Worm (Caenorhabditis elegans) whole organism, young adult: ENCODE data around the gene metr-1.

Experiments
- B0261.1 ChIP-seq: sonication (generic microtip); optimal IDR thresholded peaks from 2 replicates; lab custom pipeline; 2016; ENCODE audit warnings: mild to moderate bottlenecking, missing genetic modification characterization, moderate library complexity, missing compliant biosample characterization
- F22D6.2 ChIP-seq: sonication (generic microtip); optimal IDR thresholded peaks from 2 replicates; lab custom pipeline; 2016; ENCODE audit warnings: mild to moderate bottlenecking, missing genetic modification characterization, missing compliant biosample characterization
- F39B2.1 ChIP-seq: fragments of 200-800 bp; sonication (Bioruptor generic); IDR thresholded peaks from 2 replicates; pipeline ENCODE4 v1.3.6; 2022; ENCODE audit warnings: missing genetic modification reagents, missing genetic modification characterization, missing compliant biosample characterization
- F49E8.2 ChIP-seq: sonication (generic microtip); optimal IDR thresholded peaks from 3 replicates; lab custom pipeline; 2017; ENCODE audit warnings: missing genetic modification characterization, mild to moderate bottlenecking, missing compliant biosample characterization, antibody characterized with exemption, moderate library complexity; ENCODE audit not compliant: insufficient read depth
- K11D2.4 ChIP-seq: fragments of 200-800 bp; sonication (Bioruptor generic); IDR thresholded peaks from 2 replicates; pipeline ENCODE4 v1.3.6; 2022; ENCODE audit warnings: missing genetic modification reagents, missing genetic modification characterization, missing compliant biosample characterization
- K12H6.12 ChIP-seq: fragments of 200-800 bp; sonication (Bioruptor generic); optimal IDR thresholded peaks from 2 replicates; lab custom pipeline; 2018; ENCODE audit warnings: mild to moderate bottlenecking, missing genetic modification characterization, missing compliant biosample characterization
- T07F8.4 ChIP-seq: sonication (generic microtip); optimal IDR thresholded peaks from 2 replicates; lab custom pipeline; 2016; ENCODE audit warnings: mild to moderate bottlenecking, missing genetic modification characterization, moderate library complexity, missing compliant biosample characterization
- Y53F4B.3 ChIP-seq: fragments of 200-800 bp; sonication (Bioruptor generic); IDR thresholded peaks from 2 replicates; pipeline ENCODE4 v1.3.6; 2022; ENCODE audit warnings: missing genetic modification reagents, missing genetic modification characterization, missing compliant biosample characterization
- Y53G8AR.9 ChIP-seq: fragments of 200-800 bp; sonication (Bioruptor generic); conservative IDR thresholded peaks from 2 replicates; pipeline ENCODE4 v1.3.6; 2022; ENCODE audit warnings: missing genetic modification reagents, missing genetic modification characterization, missing compliant biosample characterization
- Y67H2A.10 ChIP-seq: fragments of 200-800 bp; sonication (Bioruptor generic); conservative IDR thresholded peaks from 2 replicates; pipeline ENCODE4 v1.3.6; 2022; ENCODE audit warnings: missing genetic modification reagents, missing genetic modification characterization, missing compliant biosample characterization
- Y95B8A.8 ChIP-seq: fragments of 200-800 bp; sonication (Bioruptor generic); IDR thresholded peaks from 2 replicates; pipeline ENCODE4 v1.3.6; 2022; ENCODE audit warnings: missing genetic modification reagents, missing genetic modification characterization, missing compliant biosample characterization
- ama-1 ChIP-seq, 3 experiments: fragments of 150-350 bp in 1 of 3; sonication (generic microtip) in 2 of 3; optimal IDR thresholded peaks; 2 replicates each; lab custom pipeline; 2014 to 2018; ENCODE audit warnings: missing biosample characterization in 2 of 3, missing genetic modification characterization in 2 of 3, missing genetic modification reagents in 2 of 3
- athp-1 ChIP-seq: sonication (generic microtip); optimal IDR thresholded peaks from 2 replicates; lab custom pipeline; 2017; ENCODE audit warnings: mild to moderate bottlenecking, missing genetic modification characterization, missing compliant biosample characterization
- bed-1 ChIP-seq: fragments of 200-800 bp; sonication (Bioruptor generic); IDR thresholded peaks from 2 replicates; pipeline ENCODE4 v1.3.6; 2022; ENCODE audit warnings: missing genetic modification reagents, missing genetic modification characterization, missing compliant biosample characterization
- cebp-2 ChIP-seq: fragments of 200-800 bp; sonication (Bioruptor generic); IDR thresholded peaks from 2 replicates; pipeline ENCODE4 v1.3.6; 2022; ENCODE audit warnings: missing genetic modification characterization, missing compliant biosample characterization
- ceh-100 ChIP-seq: fragments of 200-800 bp; sonication (Bioruptor generic); IDR thresholded peaks from 2 replicates; pipeline ENCODE4 v1.3.6; 2022; ENCODE audit warnings: missing genetic modification reagents, missing genetic modification characterization, missing compliant biosample characterization
- ceh-58 ChIP-seq: fragments of 200-800 bp; sonication (Bioruptor generic); IDR thresholded peaks from 2 replicates; pipeline ENCODE4 v1.3.6; 2022; ENCODE audit warnings: missing genetic modification characterization, missing compliant biosample characterization
- ceh-79 ChIP-seq: sonication (generic microtip); optimal IDR thresholded peaks from 2 replicates; lab custom pipeline; 2017; ENCODE audit warnings: mild to moderate bottlenecking, missing genetic modification characterization, missing compliant biosample characterization
- chd-7 ChIP-seq: sonication (generic microtip); optimal IDR thresholded peaks from 2 replicates; lab custom pipeline; 2016; ENCODE audit warnings: mild to moderate bottlenecking, missing genetic modification characterization, moderate library complexity, missing compliant biosample characterization
- die-1 ChIP-seq: sonication (generic microtip); optimal IDR thresholded peaks from 2 replicates; lab custom pipeline; 2016; ENCODE audit warnings: missing genotype, mild to moderate bottlenecking, missing genetic modification characterization, missing compliant biosample characterization
- egrh-3 ChIP-seq: fragments of 200-800 bp; sonication (Bioruptor generic); IDR thresholded peaks from 2 replicates; pipeline ENCODE4 v1.3.6; 2022; ENCODE audit warnings: missing genetic modification reagents, missing genetic modification characterization, missing compliant biosample characterization
- ekl-4 ChIP-seq: fragments of 200-800 bp; sonication (Bioruptor generic); IDR thresholded peaks from 2 replicates; pipeline ENCODE4 v1.3.6; 2022; ENCODE audit warnings: missing genetic modification reagents, missing genetic modification characterization, missing compliant biosample characterization
- gei-17 ChIP-seq: fragments of 200-800 bp; sonication (Bioruptor generic); optimal IDR thresholded peaks from 2 replicates; lab custom pipeline; 2018; ENCODE audit warnings: mild to moderate bottlenecking, missing genetic modification characterization, missing compliant biosample characterization
- him-1 ChIP-seq: sonication (generic microtip); optimal IDR thresholded peaks from 2 replicates; lab custom pipeline; 2016; ENCODE audit warnings: missing genotype, missing genetic modification reagents, missing genetic modification characterization, missing compliant biosample characterization
- hmg-1.2 ChIP-seq: fragments of 200-800 bp; sonication (Bioruptor generic); IDR thresholded peaks from 2 replicates; pipeline ENCODE4 v1.3.6; 2022; ENCODE audit warnings: missing genetic modification reagents, missing genetic modification characterization, missing compliant biosample characterization
- hsf-1 ChIP-seq: fragments of 200-800 bp; sonication (Bioruptor generic); IDR thresholded peaks from 2 replicates; pipeline ENCODE4 v1.3.6; 2022; ENCODE audit warnings: missing genetic modification reagents, missing genetic modification characterization, missing compliant biosample characterization
- let-607 ChIP-seq, 2 experiments: fragments of 200-800 bp in 1 of 2; sonication (Bioruptor generic) in 1 of 2; sonication (generic microtip) in 1 of 2; optimal IDR thresholded peaks; 2 replicates each; lab custom pipeline; 2016 to 2018; ENCODE audit warnings: mild to moderate bottlenecking in 2 of 2, missing compliant biosample characterization in 2 of 2, missing genetic modification characterization in 2 of 2, moderate library complexity in 2 of 2, missing genotype in 1 of 2
- lin-35 ChIP-seq, 3 experiments: fragments of 150-350 bp in 2 of 3; sonication (generic microtip) in 1 of 3; optimal IDR thresholded peaks; 2 replicates each; lab custom pipeline; 2014 to 2018; ENCODE audit warnings: missing biosample characterization in 3 of 3, missing genetic modification characterization in 3 of 3, missing genetic modification reagents in 3 of 3
- lin-54 ChIP-seq: fragments of 200-800 bp; sonication (Bioruptor generic); optimal IDR thresholded peaks from 2 replicates; lab custom pipeline; 2018; ENCODE audit warnings: mild to moderate bottlenecking, missing genetic modification characterization, missing compliant biosample characterization
- lsl-1 ChIP-seq: fragments of 200-800 bp; sonication (Bioruptor generic); optimal IDR thresholded peaks from 2 replicates; lab custom pipeline; 2018; ENCODE audit warnings: mild to moderate bottlenecking, missing genetic modification characterization, moderate library complexity, missing compliant biosample characterization
- madf-10 ChIP-seq: sonication (generic microtip); optimal IDR thresholded peaks from 2 replicates; lab custom pipeline; 2016; ENCODE audit warnings: mild to moderate bottlenecking, missing genetic modification characterization, missing compliant biosample characterization
- mcd-1 ChIP-seq: fragments of 200-800 bp; sonication (Bioruptor generic); IDR thresholded peaks from 2 replicates; pipeline ENCODE4 v1.3.6; 2022; ENCODE audit warnings: missing genetic modification reagents, missing genetic modification characterization, missing compliant biosample characterization
- nhr-27 ChIP-seq: fragments of 200-800 bp; sonication (Bioruptor generic); optimal IDR thresholded peaks from 2 replicates; lab custom pipeline; 2018; ENCODE audit warnings: mild to moderate bottlenecking, missing genetic modification characterization, moderate library complexity, missing compliant biosample characterization
- pha-4 ChIP-seq: fragments of 150-350 bp; sonication (generic microtip); optimal IDR thresholded peaks from 2 replicates; lab custom pipeline; 2014; ENCODE audit warnings: missing biosample characterization, missing genetic modification reagents, missing genetic modification characterization
- rec-8 ChIP-seq, 2 experiments: sonication (generic microtip); optimal IDR thresholded peaks; 2 replicates each; lab custom pipeline; 2016; ENCODE audit warnings: mild to moderate bottlenecking in 2 of 2, missing genetic modification characterization in 2 of 2, missing genetic modification reagents in 2 of 2, missing genotype in 2 of 2, missing biosample characterization in 1 of 2, missing compliant biosample characterization in 1 of 2, moderate library complexity in 1 of 2
- repo-1 ChIP-seq: sonication (generic microtip); optimal IDR thresholded peaks from 2 replicates; lab custom pipeline; 2017; ENCODE audit warnings: mild to moderate bottlenecking, missing genetic modification characterization, missing compliant biosample characterization
- snpc-1.1 ChIP-seq: sonication (generic microtip); optimal IDR thresholded peaks from 2 replicates; lab custom pipeline; 2017; ENCODE audit warnings: missing genetic modification characterization, mild to moderate bottlenecking, missing compliant biosample characterization, antibody characterized with exemption, moderate library complexity, missing genotype, missing genetic modification reagents; ENCODE audit not compliant: insufficient read depth
- snpc-1.3 ChIP-seq: sonication (generic microtip); optimal IDR thresholded peaks from 2 replicates; lab custom pipeline; 2017; ENCODE audit warnings: missing genetic modification characterization, mild to moderate bottlenecking, missing compliant biosample characterization, antibody characterized with exemption, moderate library complexity, missing genotype, missing genetic modification reagents; ENCODE audit not compliant: insufficient read depth
- snpc-3.4 ChIP-seq: sonication (generic microtip); optimal IDR thresholded peaks from 2 replicates; lab custom pipeline; 2017; ENCODE audit warnings: missing genetic modification characterization, mild to moderate bottlenecking, missing compliant biosample characterization, antibody characterized with exemption, moderate library complexity, missing genotype, missing genetic modification reagents
- snpc-4 ChIP-seq, 5 experiments: fragments of 150-350 bp in 1 of 5; sonication (generic microtip) in 4 of 5; optimal IDR thresholded peaks; 2 replicates each; lab custom pipeline; 2014 to 2018; ENCODE audit warnings: missing genetic modification characterization in 5 of 5, missing biosample characterization in 3 of 5, antibody characterized with exemption in 2 of 5, mild to moderate bottlenecking in 2 of 5, missing compliant biosample characterization in 2 of 5, missing genotype in 2 of 5, moderate library complexity in 2 of 5, missing genetic modification reagents in 1 of 5
- tbx-9 ChIP-seq: sonication (generic microtip); optimal IDR thresholded peaks from 2 replicates; lab custom pipeline; 2016; ENCODE audit warnings: borderline replicate concordance, missing genetic modification characterization, inconsistent platforms, missing compliant biosample characterization
- tlf-1 ChIP-seq: fragments of 200-800 bp; sonication (Bioruptor generic); optimal IDR thresholded peaks from 2 replicates; lab custom pipeline; 2018; ENCODE audit warnings: mild to moderate bottlenecking, missing genetic modification characterization, missing compliant biosample characterization
- xnd-1 ChIP-seq: sonication (generic microtip); optimal IDR thresholded peaks from 2 replicates; lab custom pipeline; 2016; ENCODE audit warnings: missing genotype, missing genetic modification reagents, missing genetic modification characterization, missing compliant biosample characterization
- ztf-6 ChIP-seq: fragments of 200-800 bp; sonication (Bioruptor generic); IDR thresholded peaks from 2 replicates; pipeline ENCODE4 v1.3.6; 2022; ENCODE audit warnings: missing genetic modification reagents, missing genetic modification characterization, missing compliant biosample characterization

metr-1 gene

ce11 chrII:10933948-10934722 lies 7.8 kb downstream of the metr-1 start (continued):
- TF ChIP-seq rec-8 (tag; optimal IDR thresholded peaks at IDR 0.05; lab: Kevin White, UChicago) (no peak), B0261.1 (tag; lab: Kevin White, UChicago) (no peak), repo-1 (tag; lab: Kevin White, UChicago) (no peak), lin-35 (GFP tag; optimal IDR thresholded peaks at IDR 0.05; lab: Kevin White, UChicago) (no peak), ceh-58 (GFP tag; lab: Robert Waterston, UW) (peak; percentile 2; the same call in 1 of the 2 replicates), F49E8.2 (tag; lab: Kevin White, UChicago) (no peak), pha-4 (tag; lab: Kevin White, UChicago) (no peak), F39B2.1 (GFP tag; lab: Robert Waterston, UW) (no peak), F22D6.2 (tag; lab: Kevin White, UChicago) (no peak), Y67H2A.10 (GFP tag; lab: Robert Waterston, UW) (no peak), ztf-6 (no peak), nhr-27 (tag; lab: Kevin White, UChicago) (no peak), tlf-1 (GFP tag; lab: Kevin White, UChicago) (no peak), Y53G8AR.9 (GFP tag; lab: Robert Waterston, UW) (peak; percentile 68), T07F8.4 (no peak), lin-54 (GFP tag; lab: Kevin White, UChicago) (peak; percentile 22), K12H6.12 (tag; lab: Kevin White, UChicago) (no peak), ekl-4 (GFP tag; lab: Robert Waterston, UW) (peak; percentile 49; the same call in 1 of the 2 replicates), snpc-4 (GFP tag; optimal IDR thresholded peaks at IDR 0.05; lab: Kevin White, UChicago) (no peak), snpc-4 (tag; optimal IDR thresholded peaks at IDR 0.05; lab: Kevin White, UChicago) (no peak), tbx-9 (tag; lab: Kevin White, UChicago) (no peak), madf-10 (tag; lab: Kevin White, UChicago) (no peak), mcd-1 (GFP tag; lab: Robert Waterston, UW) (no peak; the same call in 1 of the 2 replicates), ceh-79 (tag; lab: Kevin White, UChicago) (no peak), xnd-1 (tag; lab: Kevin White, UChicago) (peak; percentile 50), lsl-1 (GFP tag; lab: Kevin White, UChicago) (peak; percentile 26), Y95B8A.8 (0 out of 2 replicates have a peak, but pooled peaks have one; percentile 3), ceh-100 (GFP tag; lab: Robert Waterston, UW) (no peak), chd-7 (no peak), let-607 (tag; optimal IDR thresholded peaks at IDR 0.05; lab: Kevin White, UChicago) (no peak), die-1 (tag; lab: Kevin White, UChicago) (no peak), snpc-1.1 (tag; lab: Kevin White, UChicago) (no peak), egrh-3 (GFP tag; lab: Robert Waterston, UW) (no peak), hsf-1 (no peak; the same call in none of the 2 replicates), bed-1 (GFP tag; lab: Robert Waterston, UW) (no peak), hmg-1.2 (0 out of 2 replicates have a peak, but pooled peaks have one; percentile 3), Y53F4B.3 (GFP tag; lab: Robert Waterston, UW) (0 out of 2 replicates have a peak, but pooled peaks have one; percentile 9), snpc-1.3 (tag; lab: Kevin White, UChicago) (no peak), K11D2.4 (GFP tag; lab: Robert Waterston, UW) (no peak), gei-17 (GFP tag; lab: Kevin White, UChicago) (no peak), cebp-2 (GFP tag; lab: Robert Waterston, UW) (no peak), athp-1 (no peak), snpc-3.4 (tag; lab: Kevin White, UChicago) (no peak), ama-1 (optimal IDR thresholded peaks at IDR 0.05; lab: Kevin White, UChicago) (no peak), ama-1 (GFP tag; optimal IDR thresholded peaks at IDR 0.05; lab: Kevin White, UChicago) (no peak), him-1 (no peak)
